Worm (Caenorhabditis elegans) whole organism, mixed stage, embryonic: ENCODE measurements around the gene ets-4.

Source experiments
- blmp-1 ChIP-seq: fragments of 150-350 bp; optimal IDR thresholded peaks from 2 replicates; lab custom pipeline; 2014; ENCODE audit warnings: missing biosample characterization, missing genetic modification characterization
- ceh-39 ChIP-seq: fragments of 150-350 bp; optimal IDR thresholded peaks from 2 replicates; lab custom pipeline; 2014; ENCODE audit warnings: missing biosample characterization, missing genetic modification characterization
- lin-32 ChIP-seq: fragments of 200-800 bp; sonication (Bioruptor generic); optimal IDR thresholded peaks from 2 replicates; lab custom pipeline; 2018; ENCODE audit warnings: mild to moderate bottlenecking, missing genetic modification characterization, missing compliant biosample characterization
- lsy-2 ChIP-seq: fragments of 150-350 bp; optimal IDR thresholded peaks from 2 replicates; lab custom pipeline; 2014; ENCODE audit warnings: missing biosample characterization, missing genetic modification characterization
- mep-1 ChIP-seq: fragments of 150-350 bp; optimal IDR thresholded peaks from 2 replicates; lab custom pipeline; 2017; ENCODE audit warnings: missing biosample characterization, missing genetic modification reagents, missing genetic modification characterization, inconsistent platforms
- nhr-12 ChIP-seq: fragments of 150-350 bp; optimal IDR thresholded peaks from 2 replicates; lab custom pipeline; 2014; ENCODE audit warnings: missing biosample characterization, missing genetic modification characterization
- nhr-2 ChIP-seq: fragments of 150-350 bp; optimal IDR thresholded peaks from 2 replicates; lab custom pipeline; 2014; ENCODE audit warnings: missing biosample characterization, missing genetic modification characterization
- pha-4 ChIP-seq: fragments of 150-350 bp; optimal IDR thresholded peaks from 2 replicates; lab custom pipeline; 2018; ENCODE audit warnings: missing biosample characterization, missing genetic modification reagents, missing genetic modification characterization
- snpc-4 ChIP-seq: fragments of 150-350 bp; optimal IDR thresholded peaks from 2 replicates; lab custom pipeline; 2014; ENCODE audit warnings: missing biosample characterization, missing genetic modification characterization
- tbx-8 ChIP-seq: fragments of 200-800 bp; sonication (Bioruptor generic); optimal IDR thresholded peaks from 2 replicates; lab custom pipeline; 2018; ENCODE audit warnings: mild to moderate bottlenecking, missing genetic modification characterization, moderate library complexity, missing compliant biosample characterization
- unc-62 ChIP-seq: fragments of 150-350 bp; optimal IDR thresholded peaks from 2 replicates; lab custom pipeline; 2014; ENCODE audit warnings: missing biosample characterization, missing genetic modification reagents, missing genetic modification characterization
- ztf-11 ChIP-seq: fragments of 150-350 bp; optimal IDR thresholded peaks from 2 replicates; lab custom pipeline; 2014; ENCODE audit warnings: missing biosample characterization, missing genetic modification characterization

DNA sequence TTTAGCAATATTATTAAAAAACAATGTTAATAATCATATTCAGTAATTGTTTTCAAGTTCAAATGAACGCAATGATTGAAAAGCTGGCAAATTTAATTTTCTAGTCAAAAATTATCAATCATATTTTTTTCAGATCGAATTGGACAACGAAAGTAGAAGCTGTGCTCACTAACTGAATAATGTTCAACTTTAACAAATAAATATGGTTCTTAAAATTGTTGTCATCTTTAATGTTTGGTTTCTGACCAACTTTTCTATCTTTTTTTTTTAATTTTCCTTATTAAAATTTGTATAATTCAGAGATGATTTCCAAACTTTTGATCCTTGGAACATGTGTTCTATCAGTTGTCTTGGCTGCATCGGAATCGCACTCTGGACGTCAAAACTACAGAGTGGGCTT, 6.7 kb upstream of the ets-4 start, which contains the start of gene ttr-35:
- TF ChIP-seq ztf-11 (no peak), lsy-2 (tag; lab: Kevin White, UChicago) (no peak), nhr-12 (tag; lab: Kevin White, UChicago) (no peak), pha-4 (tag; lab: Kevin White, UChicago) (no peak), lin-32 (no peak), unc-62 (GFP tag; lab: Kevin White, UChicago) (no peak), mep-1 (tag; lab: Kevin White, UChicago) (no peak), snpc-4 (no peak), nhr-2 (tag; lab: Kevin White, UChicago) (no peak), ceh-39 (tag; lab: Kevin White, UChicago) (no peak), blmp-1 (tag; lab: Kevin White, UChicago) (no peak), tbx-8 (GFP tag; lab: Kevin White, UChicago) (no peak)
